Worm (Caenorhabditis elegans) whole organism, L1 larva: ENCODE measurements around the gene R05F9.11.

ENCODE experiments used
- C16A3.4 ChIP-seq: fragments of 150-350 bp; optimal IDR thresholded peaks from 2 replicates; lab custom pipeline; 2014; ENCODE audit warnings: missing biosample characterization, missing genetic modification characterization
- C34B4.2 ChIP-seq: sonication (generic microtip); optimal IDR thresholded peaks from 2 replicates; lab custom pipeline; 2017; ENCODE audit warnings: mild to moderate bottlenecking, missing genetic modification characterization, missing compliant biosample characterization
- F16B12.6 ChIP-seq: fragments of 150-350 bp; optimal IDR thresholded peaks from 2 replicates; lab custom pipeline; 2014; ENCODE audit warnings: missing biosample characterization, missing genetic modification characterization
- ama-1 ChIP-seq: fragments of 150-350 bp; optimal IDR thresholded peaks from 2 replicates; lab custom pipeline; 2014
- blmp-1 ChIP-seq: fragments of 150-350 bp; optimal IDR thresholded peaks from 2 replicates; lab custom pipeline; 2014; ENCODE audit warnings: missing biosample characterization, missing genetic modification characterization
- ceh-63 ChIP-seq: fragments of 200-800 bp; sonication (Bioruptor generic); optimal IDR thresholded peaks from 2 replicates; lab custom pipeline; 2018; ENCODE audit warnings: mild to moderate bottlenecking, missing genetic modification characterization, missing compliant biosample characterization
- ceh-82 ChIP-seq, 3 experiments: fragments of 150-350 bp in 1 of 3; sonication (generic microtip) in 2 of 3; optimal IDR thresholded peaks; 2 replicates each; lab custom pipeline; 2014 to 2017; ENCODE audit warnings: missing biosample characterization in 3 of 3, missing genetic modification characterization in 3 of 3
- ceh-88 ChIP-seq: fragments of 200-800 bp; sonication (Bioruptor generic); IDR thresholded peaks from 2 replicates; pipeline ENCODE4 v1.3.6; 2022; ENCODE audit warnings: missing genetic modification characterization, missing compliant biosample characterization
- ceh-90 ChIP-seq: sonication (generic microtip); optimal IDR thresholded peaks from 2 replicates; lab custom pipeline; 2016; ENCODE audit warnings: missing genetic modification characterization, missing compliant biosample characterization
- dpl-1 ChIP-seq, 3 experiments: fragments of 150-350 bp in 2 of 3; sonication (generic microtip) in 1 of 3; optimal IDR thresholded peaks; 2 replicates each; lab custom pipeline; 2014 to 2017; ENCODE audit warnings: missing biosample characterization in 3 of 3, missing genetic modification characterization in 3 of 3, missing genetic modification reagents in 3 of 3
- dsc-1 ChIP-seq: sonication (generic microtip); optimal IDR thresholded peaks from 2 replicates; lab custom pipeline; 2016; ENCODE audit warnings: mild to moderate bottlenecking, missing genetic modification characterization, missing compliant biosample characterization
- efl-1 ChIP-seq, 4 experiments: fragments of 150-350 bp; optimal IDR thresholded peaks in 3 of 4; peaks in 1 of 4; 1 replicate in 1 of 4; 2 replicates in 3 of 4; lab custom pipeline; 2014; ENCODE audit warnings: missing biosample characterization in 2 of 4, missing genetic modification characterization in 2 of 4, missing genetic modification reagents in 2 of 4
- egl-27 ChIP-seq, 2 experiments: fragments of 150-350 bp in 1 of 2; sonication (generic microtip); optimal IDR thresholded peaks; 3 replicates each; lab custom pipeline; 2017 to 2018; ENCODE audit warnings: missing biosample characterization in 2 of 2, missing genetic modification characterization in 2 of 2, missing genetic modification reagents in 2 of 2
- elt-2 ChIP-seq: sonication (generic microtip); optimal IDR thresholded peaks from 2 replicates; lab custom pipeline; 2016; ENCODE audit warnings: missing genetic modification characterization, mild to moderate bottlenecking, inconsistent platforms, missing compliant biosample characterization, missing genetic modification reagents
- elt-3 ChIP-seq, 6 experiments: fragments of 150-350 bp in 1 of 6; sonication (generic microtip); optimal IDR thresholded peaks; 2 replicates each; lab custom pipeline; 2017 to 2018; ENCODE audit warnings: missing biosample characterization in 6 of 6, missing genetic modification characterization in 6 of 6, inconsistent platforms in 1 of 6
- fkh-4 ChIP-seq: sonication (generic microtip); optimal IDR thresholded peaks from 2 replicates; lab custom pipeline; 2016; ENCODE audit warnings: missing compliant biosample characterization, missing genetic modification characterization, borderline replicate concordance
- grh-1 ChIP-seq: fragments of 200-800 bp; sonication (Bioruptor generic); IDR thresholded peaks from 2 replicates; pipeline ENCODE4 v1.3.6; 2022; ENCODE audit warnings: missing genetic modification reagents, missing genetic modification characterization, missing compliant biosample characterization
- jun-1 ChIP-seq: fragments of 150-350 bp; optimal IDR thresholded peaks from 2 replicates; lab custom pipeline; 2014; ENCODE audit warnings: missing biosample characterization, missing genetic modification reagents, missing genetic modification characterization
- lin-14 ChIP-seq: fragments of 200-800 bp; sonication (Bioruptor generic); optimal IDR thresholded peaks from 2 replicates; lab custom pipeline; 2018; ENCODE audit warnings: mild to moderate bottlenecking, missing genetic modification characterization, moderate library complexity, missing compliant biosample characterization
- lin-35 ChIP-seq, 2 experiments: fragments of 150-350 bp; optimal IDR thresholded peaks; 2 replicates each; lab custom pipeline; 2014; ENCODE audit warnings: missing biosample characterization in 2 of 2, missing genetic modification characterization in 2 of 2, missing genetic modification reagents in 2 of 2
- lsy-2 ChIP-seq, 2 experiments: fragments of 150-350 bp; optimal IDR thresholded peaks; 2 replicates each; lab custom pipeline; 2014; ENCODE audit warnings: missing biosample characterization in 2 of 2, missing genetic modification characterization in 2 of 2
- mdl-1 ChIP-seq, 2 experiments: fragments of 150-350 bp; optimal IDR thresholded peaks; 2 replicates each; lab custom pipeline; 2014 to 2017; ENCODE audit warnings: missing biosample characterization in 2 of 2, missing genetic modification characterization in 2 of 2, inconsistent platforms in 1 of 2
- mef-2 ChIP-seq: fragments of 150-350 bp; optimal IDR thresholded peaks from 2 replicates; lab custom pipeline; 2014; ENCODE audit warnings: missing biosample characterization, missing genetic modification characterization
- mep-1 ChIP-seq: fragments of 150-350 bp; optimal IDR thresholded peaks from 2 replicates; lab custom pipeline; 2014; ENCODE audit warnings: missing biosample characterization, missing genetic modification characterization
- nhr-19 ChIP-seq: fragments of 200-800 bp; sonication (Bioruptor generic); conservative IDR thresholded peaks from 2 replicates; pipeline ENCODE4 v1.3.6; 2022; ENCODE audit warnings: missing genetic modification characterization, missing compliant biosample characterization
- nhr-20 ChIP-seq: sonication (generic microtip); optimal IDR thresholded peaks from 2 replicates; lab custom pipeline; 2016; ENCODE audit warnings: mild to moderate bottlenecking, missing genetic modification characterization, missing compliant biosample characterization
- nhr-28 ChIP-seq: fragments of 150-350 bp; optimal IDR thresholded peaks from 2 replicates; lab custom pipeline; 2014; ENCODE audit warnings: missing biosample characterization, missing genetic modification characterization
- nhr-47 ChIP-seq: sonication (generic microtip); optimal IDR thresholded peaks from 2 replicates; lab custom pipeline; 2016; ENCODE audit warnings: mild to moderate bottlenecking, missing genetic modification characterization, moderate library complexity, missing compliant biosample characterization
- nhr-71 ChIP-seq: sonication (generic microtip); optimal IDR thresholded peaks from 2 replicates; lab custom pipeline; 2016; ENCODE audit warnings: mild to moderate bottlenecking, missing genetic modification characterization, moderate library complexity, missing compliant biosample characterization
- nhr-76 ChIP-seq: sonication (generic microtip); optimal IDR thresholded peaks from 2 replicates; lab custom pipeline; 2017; ENCODE audit warnings: missing biosample characterization, missing genetic modification characterization
- nhr-77 ChIP-seq: fragments of 150-350 bp; optimal IDR thresholded peaks from 2 replicates; lab custom pipeline; 2014; ENCODE audit warnings: missing biosample characterization, missing genetic modification characterization
- nhr-90 ChIP-seq: sonication (generic microtip); optimal IDR thresholded peaks from 2 replicates; lab custom pipeline; 2016; ENCODE audit warnings: mild to moderate bottlenecking, missing genetic modification characterization, missing compliant biosample characterization; ENCODE audit not compliant: poor library complexity
- pax-3 ChIP-seq: fragments of 200-800 bp; sonication (Bioruptor generic); optimal IDR thresholded peaks from 2 replicates; lab custom pipeline; 2018; ENCODE audit warnings: mild to moderate bottlenecking, missing genetic modification characterization, moderate library complexity, missing compliant biosample characterization
- pqm-1 ChIP-seq: sonication (generic microtip); optimal IDR thresholded peaks from 3 replicates; lab custom pipeline; 2017; ENCODE audit warnings: missing biosample characterization, missing genetic modification characterization
- rnt-1 ChIP-seq: sonication (generic microtip); optimal IDR thresholded peaks from 2 replicates; lab custom pipeline; 2016; ENCODE audit warnings: mild to moderate bottlenecking, missing genetic modification characterization, moderate library complexity, missing compliant biosample characterization
- skn-1 ChIP-seq: fragments of 150-350 bp; optimal IDR thresholded peaks from 2 replicates; lab custom pipeline; 2014; ENCODE audit warnings: missing biosample characterization, missing genetic modification characterization
- tlp-1 ChIP-seq: fragments of 150-350 bp; optimal IDR thresholded peaks from 2 replicates; lab custom pipeline; 2014; ENCODE audit warnings: missing biosample characterization, missing genetic modification characterization
- unc-62 ChIP-seq: fragments of 150-350 bp; optimal IDR thresholded peaks from 2 replicates; lab custom pipeline; 2014; ENCODE audit warnings: missing biosample characterization, missing genetic modification reagents, missing genetic modification characterization
- unc-98 ChIP-seq: fragments of 200-800 bp; sonication (Bioruptor generic); IDR thresholded peaks from 2 replicates; pipeline ENCODE4 v1.3.6; 2022; ENCODE audit warnings: missing genetic modification characterization, missing compliant biosample characterization
- xbp-1 ChIP-seq: sonication (generic microtip); optimal IDR thresholded peaks from 2 replicates; lab custom pipeline; 2016; ENCODE audit warnings: missing genetic modification characterization, missing compliant biosample characterization
- zip-4 ChIP-seq: fragments of 200-800 bp; sonication (Bioruptor generic); optimal IDR thresholded peaks from 2 replicates; lab custom pipeline; 2018; ENCODE audit warnings: mild to moderate bottlenecking, missing genetic modification characterization, moderate library complexity, missing compliant biosample characterization

Gene R05F9.11

DNA sequence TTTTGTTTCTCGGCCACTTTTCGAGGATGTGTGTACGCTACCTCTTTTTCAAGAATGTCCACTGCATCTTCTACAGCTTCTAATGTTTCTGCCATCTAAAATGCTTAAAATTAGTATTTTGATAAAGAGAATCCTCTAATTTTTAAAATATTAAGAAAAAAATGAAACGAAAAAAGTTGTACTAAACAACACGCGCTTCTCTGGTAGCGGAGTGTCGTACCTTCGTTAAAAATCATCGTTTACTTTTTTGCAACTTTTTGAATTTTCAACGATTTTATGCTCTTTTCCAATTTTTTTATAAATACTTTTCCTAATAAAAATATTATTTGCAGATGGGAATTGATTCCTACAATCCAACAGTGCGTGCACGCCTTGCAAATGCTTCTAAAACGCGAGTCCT lies 31.7 kb upstream of the R05F9.11 start, which contains the start of the genes gldi-11 and ZK546.2:
Gene gldi-11, minus strand, starts transcription at position 95 of the 400 bp plus-strand sequence.
Gene ZK546.2, plus strand, starts transcription at position 333 of the 400 bp plus-strand sequence.
- TF ChIP-seq skn-1 (tag; lab: Kevin White, UChicago): peak; percentile 5
- peak in 1 of 3 experiments; percentile 14 for TF ChIP-seq dpl-1 (GFP tag; optimal IDR thresholded peaks at IDR 0.05; lab: Kevin White, UChicago)
- TF ChIP-seq blmp-1 (tag; lab: Kevin White, UChicago): no peak
- TF ChIP-seq egl-27 (tag; optimal IDR thresholded peaks at IDR 0.05; lab: Kevin White, UChicago): no peak
- peak; percentile 1 for TF ChIP-seq elt-2 (tag; lab: Kevin White, UChicago)
- TF ChIP-seq lsy-2 (tag; optimal IDR thresholded peaks at IDR 0.05; lab: Kevin White, UChicago): peak in 1 of 2 experiments; percentile 46
- peak; percentile 11 for TF ChIP-seq F16B12.6 (tag; lab: Kevin White, UChicago)
- TF ChIP-seq efl-1 (optimal IDR thresholded peaks at IDR 0.05; lab: Kevin White, UChicago): no peak
- peak in 1 of 2 experiments; percentile 89 for TF ChIP-seq efl-1 (GFP tag; optimal IDR thresholded peaks at IDR 0.05 in 1 of 2; lab: Kevin White, UChicago)
- peak; percentile 1 for TF ChIP-seq nhr-90 (tag; lab: Kevin White, UChicago)
- peak in 1 of 2 experiments; percentile 31 for TF ChIP-seq lin-35 (GFP tag; optimal IDR thresholded peaks at IDR 0.05; lab: Kevin White, UChicago)
- no peak for TF ChIP-seq unc-62 (GFP tag; lab: Kevin White, UChicago)
- TF ChIP-seq, all 84 proteins: peak for 8

- TF ChIP-seq fkh-4 (tag; lab: Kevin White, UChicago): no peak
- no peak for TF ChIP-seq C34B4.2 (tag; lab: Kevin White, UChicago)
- TF ChIP-seq xbp-1 (tag; lab: Kevin White, UChicago): no peak
- no peak for TF ChIP-seq efl-1 (optimal IDR thresholded peaks at IDR 0.05; lab: Kevin White, UChicago)
- no peak for TF ChIP-seq efl-1 (GFP tag; optimal IDR thresholded peaks at IDR 0.05 in 1 of 2; lab: Kevin White, UChicago)
- no peak for TF ChIP-seq pqm-1 (tag; lab: Kevin White, UChicago)
- TF ChIP-seq mef-2 (tag; lab: Kevin White, UChicago): no peak
- TF ChIP-seq nhr-20 (tag; lab: Kevin White, UChicago): no peak
- no peak for TF ChIP-seq C16A3.4 (tag; lab: Kevin White, UChicago)
- TF ChIP-seq jun-1 (tag; lab: Kevin White, UChicago): no peak
- TF ChIP-seq unc-98 (GFP tag; lab: Robert Waterston, UW): no peak
- no peak for TF ChIP-seq ceh-90 (tag; lab: Kevin White, UChicago)
- TF ChIP-seq grh-1 (GFP tag; lab: Robert Waterston, UW): no peak
- no peak for TF ChIP-seq nhr-47 (tag; lab: Kevin White, UChicago)
- no peak for TF ChIP-seq nhr-28 (tag; lab: Kevin White, UChicago)
- TF ChIP-seq ceh-63 (GFP tag; lab: Kevin White, UChicago): no peak
- TF ChIP-seq elt-2 (tag; lab: Kevin White, UChicago): no peak
- TF ChIP-seq pax-3 (tag; lab: Kevin White, UChicago): no peak
Measured at ce11 chrII:4943849-4944248, 29.8 kb upstream of the R05F9.11 start, which contains the start of gene mdt-4. Gene mdt-4, minus strand, starts transcription at chrII:4943949.

ce11 chrII:4942829-4943228 lies 28.8 kb upstream of the R05F9.11 start:
- TF ChIP-seq elt-3 (tag; optimal IDR thresholded peaks at IDR 0.05; lab: Kevin White, UChicago) (peak in 1 of 6 experiments; percentile 32), elt-2 (tag; lab: Kevin White, UChicago) (peak; percentile 94), tlp-1 (tag; lab: Kevin White, UChicago) (peak; percentile 83), dpl-1 (GFP tag; optimal IDR thresholded peaks at IDR 0.05; lab: Kevin White, UChicago) (no peak)

ce11 chrII:4942397-4942796 lies 28.4 kb upstream of the R05F9.11 start:
- peak; percentile 45 to 52 for TF ChIP-seq efl-1 (optimal IDR thresholded peaks at IDR 0.05; lab: Kevin White, UChicago)
- TF ChIP-seq efl-1 (GFP tag; optimal IDR thresholded peaks at IDR 0.05 in 1 of 2; lab: Kevin White, UChicago): peak; percentile 23 to 96
- peak; percentile 55 for TF ChIP-seq nhr-90 (tag; lab: Kevin White, UChicago)
- TF ChIP-seq nhr-19: peak; percentile 57
- TF ChIP-seq skn-1 (tag; lab: Kevin White, UChicago): peak; percentile 8
- TF ChIP-seq F16B12.6 (tag; lab: Kevin White, UChicago): no peak
- TF ChIP-seq dsc-1 (tag; lab: Kevin White, UChicago): peak; percentile 31
- peak; percentile 54 for TF ChIP-seq nhr-77 (tag; lab: Kevin White, UChicago)
- TF ChIP-seq rnt-1 (tag; lab: Kevin White, UChicago): peak; percentile 74
- no peak for TF ChIP-seq mef-2 (tag; lab: Kevin White, UChicago)
- TF ChIP-seq lsy-2 (tag; optimal IDR thresholded peaks at IDR 0.05; lab: Kevin White, UChicago): peak; percentile 6 to 28
- TF ChIP-seq ceh-90 (tag; lab: Kevin White, UChicago): no peak
- TF ChIP-seq mdl-1 (tag; optimal IDR thresholded peaks at IDR 0.05; lab: Kevin White, UChicago): peak in 1 of 2 experiments; percentile 64
- TF ChIP-seq lin-35 (GFP tag; optimal IDR thresholded peaks at IDR 0.05; lab: Kevin White, UChicago): peak; percentile 14 to 62
- no peak for TF ChIP-seq ceh-88 (GFP tag; lab: Robert Waterston, UW)
- peak; percentile 43 for TF ChIP-seq mep-1 (tag; lab: Kevin White, UChicago)
- TF ChIP-seq nhr-71 (tag; lab: Kevin White, UChicago): peak; percentile 57
- peak in 2 of 3 experiments; percentile 6 to 36 for TF ChIP-seq dpl-1 (GFP tag; optimal IDR thresholded peaks at IDR 0.05; lab: Kevin White, UChicago)
- peak in 2 of 3 experiments; percentile 16 to 23 for TF ChIP-seq ceh-82 (tag; optimal IDR thresholded peaks at IDR 0.05; lab: Kevin White, UChicago)
- TF ChIP-seq nhr-76 (tag; lab: Kevin White, UChicago): no peak
- peak; percentile 23 for TF ChIP-seq zip-4 (GFP tag; lab: Kevin White, UChicago)
- TF ChIP-seq nhr-20 (tag; lab: Kevin White, UChicago): peak; percentile 40
- TF ChIP-seq lin-14 (GFP tag; lab: Kevin White, UChicago): peak; percentile 25
- peak in 2 of 6 experiments; percentile 12 to 50 for TF ChIP-seq elt-3 (tag; optimal IDR thresholded peaks at IDR 0.05; lab: Kevin White, UChicago)
- peak; percentile 62 for TF ChIP-seq ama-1 (lab: Kevin White, UChicago)
- TF ChIP-seq ceh-63 (GFP tag; lab: Kevin White, UChicago): no peak
